Fruit fly (Drosophila melanogaster) whole organism, embryonic: ENCODE data around the gene Kap3.

Source experiments
- ATbp ChIP-seq: fragments of 200-800 bp; sonication (Bioruptor generic); optimal IDR thresholded peaks from 2 replicates; lab custom pipeline; 2017; ENCODE audit warnings: missing biosample characterization, mild to moderate bottlenecking, missing genetic modification characterization, missing genetic modification reagents
- Asciz ChIP-seq: fragments of 200-800 bp; sonication (Bioruptor generic); optimal IDR thresholded peaks from 2 replicates; lab custom pipeline; 2017; ENCODE audit warnings: missing biosample characterization, mild to moderate bottlenecking, missing genetic modification characterization, missing genetic modification reagents
- CG10274 ChIP-seq: fragments of 200-800 bp; sonication (Bioruptor generic); optimal IDR thresholded peaks from 3 replicates; lab custom pipeline; 2017; ENCODE audit warnings: missing biosample characterization, mild to moderate bottlenecking, missing genetic modification characterization
- CG12071 ChIP-seq: fragments of 200-800 bp; sonication (Bioruptor generic); optimal IDR thresholded peaks from 3 replicates; lab custom pipeline; 2018; ENCODE audit warnings: missing biosample characterization, mild to moderate bottlenecking, missing genetic modification characterization
- CG12104 ChIP-seq: fragments of 200-800 bp; sonication (Bioruptor generic); optimal IDR thresholded peaks from 3 replicates; lab custom pipeline; 2016; ENCODE audit warnings: missing biosample characterization, missing genetic modification characterization
- CG12236 ChIP-seq: fragments of 200-800 bp; sonication (Bioruptor generic); optimal IDR thresholded peaks from 2 replicates; lab custom pipeline; 2016; ENCODE audit warnings: missing biosample characterization, missing genetic modification characterization
- CG12659 ChIP-seq: fragments of 200-800 bp; sonication (Bioruptor generic); optimal IDR thresholded peaks from 3 replicates; lab custom pipeline; 2017; ENCODE audit warnings: mild to moderate bottlenecking, missing biosample characterization, missing genetic modification reagents, missing genetic modification characterization
- CG14014 ChIP-seq: fragments of 200-800 bp; sonication (Bioruptor generic); IDR thresholded peaks from 2 replicates; pipeline ENCODE4 v1.3.6; 2022; ENCODE audit warnings: missing biosample characterization, missing genetic modification characterization
- CG14441 ChIP-seq: fragments of 200-800 bp; sonication (Bioruptor generic); IDR thresholded peaks from 2 replicates; pipeline ENCODE4 v1.3.6; 2022; ENCODE audit warnings: missing biosample characterization, missing genetic modification characterization
- CG15011 ChIP-seq: fragments of 200-800 bp; sonication (Bioruptor generic); optimal IDR thresholded peaks from 3 replicates; lab custom pipeline; 2018; ENCODE audit warnings: missing biosample characterization, mild to moderate bottlenecking, missing genetic modification characterization
- CG15073 ChIP-seq: fragments of 200-800 bp; sonication (Bioruptor generic); optimal IDR thresholded peaks from 2 replicates; lab custom pipeline; 2016; ENCODE audit warnings: missing biosample characterization, missing genetic modification characterization
- CG16813 ChIP-seq: fragments of 200-800 bp; sonication (Bioruptor generic); IDR thresholded peaks from 3 replicates; pipeline ENCODE4 v1.3.6; 2022; ENCODE audit warnings: missing biosample characterization, missing genetic modification characterization; ENCODE audit not compliant: partially characterized antibody
- CG17359 ChIP-seq: fragments of 200-800 bp; sonication (Bioruptor generic); optimal IDR thresholded peaks from 3 replicates; lab custom pipeline; 2018; ENCODE audit warnings: missing biosample characterization, mild to moderate bottlenecking, missing genetic modification characterization, moderate library complexity
- CG2116 ChIP-seq: fragments of 200-800 bp; sonication (Bioruptor generic); optimal IDR thresholded peaks from 3 replicates; lab custom pipeline; 2018; ENCODE audit warnings: missing biosample characterization, mild to moderate bottlenecking, missing genetic modification characterization
- CG2889 ChIP-seq: fragments of 200-800 bp; sonication (Bioruptor generic); IDR thresholded peaks from 3 replicates; pipeline ENCODE4 v1.3.6; 2022; ENCODE audit warnings: missing biosample characterization, missing genetic modification characterization
- CG3065 ChIP-seq: fragments of 200-800 bp; sonication (Bioruptor generic); optimal IDR thresholded peaks from 2 replicates; lab custom pipeline; 2016; ENCODE audit warnings: missing biosample characterization, missing genetic modification characterization
- CG5180 ChIP-seq: fragments of 200-800 bp; sonication (Bioruptor generic); optimal IDR thresholded peaks from 3 replicates; lab custom pipeline; 2017; ENCODE audit warnings: missing biosample characterization, missing genetic modification characterization, mild to moderate bottlenecking, moderate library complexity, missing genetic modification reagents
- CG6683 ChIP-seq: fragments of 200-800 bp; sonication (Bioruptor generic); optimal IDR thresholded peaks from 2 replicates; lab custom pipeline; 2017; ENCODE audit warnings: missing biosample characterization, mild to moderate bottlenecking, missing genetic modification characterization, missing genetic modification reagents
- CG6689 ChIP-seq: fragments of 200-800 bp; sonication (Bioruptor generic); IDR thresholded peaks from 2 replicates; pipeline ENCODE4 v1.3.6; 2022; ENCODE audit warnings: missing biosample characterization, missing genetic modification characterization
- CG6765 ChIP-seq: fragments of 200-800 bp; sonication (Bioruptor generic); optimal IDR thresholded peaks from 3 replicates; lab custom pipeline; 2017; ENCODE audit warnings: missing biosample characterization, mild to moderate bottlenecking, missing genetic modification characterization
- CG7271 ChIP-seq: fragments of 200-800 bp; sonication (Bioruptor generic); optimal IDR thresholded peaks from 2 replicates; lab custom pipeline; 2018; ENCODE audit warnings: missing biosample characterization, mild to moderate bottlenecking, missing genetic modification characterization, moderate library complexity
- CG9215 ChIP-seq: fragments of 200-800 bp; sonication (Bioruptor generic); IDR thresholded peaks from 2 replicates; pipeline ENCODE4 v1.3.6; 2022; ENCODE audit warnings: missing biosample characterization, missing genetic modification characterization
- CrebB ChIP-seq: fragments of 200-800 bp; sonication (Bioruptor generic); optimal IDR thresholded peaks from 3 replicates; lab custom pipeline; 2018; ENCODE audit warnings: missing biosample characterization, mild to moderate bottlenecking, missing genetic modification characterization
- Dbx ChIP-seq: fragments of 200-800 bp; sonication (Bioruptor generic); IDR thresholded peaks from 3 replicates; pipeline ENCODE4 v1.3.6; 2022; ENCODE audit warnings: missing biosample characterization, missing genetic modification characterization
- E2f1 ChIP-seq: fragments of 200-800 bp; sonication (Bioruptor generic); IDR thresholded peaks from 2 replicates; pipeline ENCODE4 v1.3.6; 2022; ENCODE audit warnings: missing biosample characterization, missing genetic modification characterization
- Eip74EF ChIP-seq, 2 experiments: fragments of 200-800 bp in 1 of 2; fragments of >200 bp in 1 of 2; sonication (Bioruptor generic) in 1 of 2; optimal IDR thresholded peaks; 2 replicates each; lab custom pipeline; 2017 to 2019; ENCODE audit warnings: missing biosample characterization in 2 of 2, missing genetic modification characterization in 2 of 2, mild to moderate bottlenecking in 1 of 2, moderate library complexity in 1 of 2
- HLHmδ ChIP-seq: fragments of 200-800 bp; sonication (Bioruptor generic); optimal IDR thresholded peaks from 2 replicates; lab custom pipeline; 2018; ENCODE audit warnings: missing biosample characterization, mild to moderate bottlenecking, missing genetic modification characterization, moderate library complexity
- Hand ChIP-seq: fragments of 200-800 bp; sonication (Bioruptor generic); optimal IDR thresholded peaks from 2 replicates; lab custom pipeline; 2017; ENCODE audit warnings: mild to moderate bottlenecking, missing biosample characterization, missing genetic modification reagents, missing genetic modification characterization
- NFAT ChIP-seq: fragments of 200-800 bp; sonication (Bioruptor generic); IDR thresholded peaks from 2 replicates; pipeline ENCODE4 v1.3.6; 2022; ENCODE audit warnings: missing biosample characterization, missing genetic modification characterization
- Sin3A ChIP-seq: fragments of >200 bp; optimal IDR thresholded peaks from 2 replicates; lab custom pipeline; 2018
- Sry-β ChIP-seq: fragments of 200-800 bp; sonication (Bioruptor generic); optimal IDR thresholded peaks from 2 replicates; lab custom pipeline; 2018; ENCODE audit warnings: missing biosample characterization, mild to moderate bottlenecking, missing genetic modification characterization, moderate library complexity
- Trl ChIP-seq, 3 experiments: fragments of >200 bp in 2 of 3; fragments of 200-800 bp in 1 of 3; sonication (Bioruptor generic) in 1 of 3; optimal IDR thresholded peaks; 2 replicates in 1 of 3; 3 replicates in 2 of 3; lab custom pipeline; 2016 to 2017; ENCODE audit warnings: missing biosample characterization in 1 of 3, missing genetic modification characterization in 1 of 3
- br ChIP-seq: fragments of >200 bp; optimal IDR thresholded peaks from 2 replicates; lab custom pipeline; 2017
- cas ChIP-seq: fragments of 200-800 bp; sonication (Bioruptor generic); IDR thresholded peaks from 2 replicates; pipeline ENCODE4 v1.3.6; 2022; ENCODE audit warnings: missing biosample characterization, missing genetic modification characterization
- cato ChIP-seq: fragments of 200-800 bp; sonication (Bioruptor generic); optimal IDR thresholded peaks from 2 replicates; lab custom pipeline; 2016; ENCODE audit warnings: missing biosample characterization, missing genetic modification characterization, borderline replicate concordance
- dm ChIP-seq: fragments of 200-800 bp; sonication (Bioruptor generic); optimal IDR thresholded peaks from 3 replicates; lab custom pipeline; 2016; ENCODE audit warnings: missing biosample characterization, missing genetic modification characterization
- fd102C ChIP-seq: fragments of 200-800 bp; sonication (Bioruptor generic); optimal IDR thresholded peaks from 2 replicates; lab custom pipeline; 2018; ENCODE audit warnings: missing biosample characterization, mild to moderate bottlenecking, missing genetic modification characterization, moderate library complexity
- gce ChIP-seq: fragments of 200-800 bp; sonication (Bioruptor generic); IDR thresholded peaks from 3 replicates; pipeline ENCODE4 v1.3.6; 2022; ENCODE audit warnings: missing biosample characterization, missing genetic modification characterization
- gro ChIP-seq: fragments of 200-800 bp; sonication (Bioruptor generic); optimal IDR thresholded peaks from 2 replicates; lab custom pipeline; 2016; ENCODE audit warnings: missing biosample characterization, missing genetic modification characterization
- hth ChIP-seq: fragments of >200 bp; optimal IDR thresholded peaks from 2 replicates; lab custom pipeline; 2017; ENCODE audit warnings: inconsistent platforms
- klu ChIP-seq: fragments of 200-800 bp; sonication (Bioruptor generic); IDR thresholded peaks from 2 replicates; pipeline ENCODE4 v1.3.6; 2022; ENCODE audit warnings: missing biosample characterization, missing genetic modification characterization
- mam ChIP-seq: fragments of 200-800 bp; sonication (Bioruptor generic); optimal IDR thresholded peaks from 3 replicates; lab custom pipeline; 2016; ENCODE audit warnings: missing biosample characterization, missing genetic modification characterization
- mld ChIP-seq: fragments of 200-800 bp; sonication (Bioruptor generic); IDR thresholded peaks from 3 replicates; pipeline ENCODE4 v1.3.6; 2022; ENCODE audit warnings: missing biosample characterization, missing genetic modification characterization; ENCODE audit not compliant: partially characterized antibody
- pfk ChIP-seq: fragments of 200-800 bp; sonication (Bioruptor generic); optimal IDR thresholded peaks from 2 replicates; lab custom pipeline; 2018; ENCODE audit warnings: missing biosample characterization, mild to moderate bottlenecking, missing genetic modification characterization, moderate library complexity
- pita ChIP-seq: fragments of 200-800 bp; sonication (Bioruptor generic); optimal IDR thresholded peaks from 2 replicates; lab custom pipeline; 2017; ENCODE audit warnings: missing biosample characterization, mild to moderate bottlenecking, missing genetic modification characterization
- psq ChIP-seq: fragments of 200-800 bp; sonication (Bioruptor generic); optimal IDR thresholded peaks from 2 replicates; lab custom pipeline; 2017; ENCODE audit warnings: missing biosample characterization, missing genetic modification characterization
- sim ChIP-seq: fragments of 200-800 bp; sonication (Bioruptor generic); IDR thresholded peaks from 2 replicates; pipeline ENCODE4 v1.3.6; 2022; ENCODE audit warnings: missing biosample characterization, missing genetic modification characterization
- slp2 ChIP-seq: fragments of 200-800 bp; sonication (Bioruptor generic); optimal IDR thresholded peaks from 2 replicates; lab custom pipeline; 2016; ENCODE audit warnings: missing biosample characterization, missing genetic modification characterization
- sqz ChIP-seq: fragments of 200-800 bp; sonication (Bioruptor generic); optimal IDR thresholded peaks from 3 replicates; lab custom pipeline; 2018; ENCODE audit warnings: missing biosample characterization, mild to moderate bottlenecking, missing genetic modification characterization
- tup ChIP-seq: fragments of 200-800 bp; sonication (Bioruptor generic); optimal IDR thresholded peaks from 2 replicates; lab custom pipeline; 2016; ENCODE audit warnings: missing biosample characterization, mild to moderate bottlenecking, missing genetic modification characterization, moderate library complexity
- vnd ChIP-seq: fragments of 200-800 bp; sonication (Bioruptor generic); IDR thresholded peaks from 3 replicates; pipeline ENCODE4 v1.3.6; 2022; ENCODE audit warnings: missing biosample characterization, missing genetic modification characterization; ENCODE audit not compliant: partially characterized antibody

The Kap3 gene

dm6 chrX:11351351-11351750 is 11.5 kb upstream of the Kap3 start (continued):
- TF ChIP-seq psq, result peak; percentile 61
- TF ChIP-seq fd102C (GFP tag; lab: Kevin White, UChicago), result no peak
- TF ChIP-seq CrebB (tag; lab: Kevin White, UChicago), result peak; percentile 92
- no peak for TF ChIP-seq br (lab: Kevin White, UChicago)
- TF ChIP-seq klu (GFP tag; lab: Robert Waterston, UW), result peak; percentile 82
- peak; percentile 83 for TF ChIP-seq sim (GFP tag; lab: Robert Waterston, UW)
- peak; percentile 68 for TF ChIP-seq CG3065 (GFP tag; lab: Kevin White, UChicago)
- peak; percentile 75 for TF ChIP-seq CG15073
- peak; percentile 76 for TF ChIP-seq CG12236 (GFP tag; lab: Kevin White, UChicago)
- peak; percentile 92 for TF ChIP-seq Dbx (GFP tag; lab: Robert Waterston, UW)
- peak; percentile 96 for TF ChIP-seq CG14441 (GFP tag; lab: Robert Waterston, UW)
- peak; percentile 95 for TF ChIP-seq CG17359 (tag; lab: Kevin White, UChicago)
- TF ChIP-seq CG15011 (GFP tag; lab: Kevin White, UChicago), result peak; percentile 80
- peak; percentile 95 for TF ChIP-seq CG14014 (GFP tag; lab: Robert Waterston, UW)
- TF ChIP-seq NFAT, result peak; percentile 95
- no peak for TF ChIP-seq CG16813
- peak; percentile 78 for TF ChIP-seq Hand
- peak; percentile 81 for TF ChIP-seq CG12104
- TF ChIP-seq CG10274 (GFP tag; lab: Kevin White, UChicago), result peak; percentile 85
- no peak for TF ChIP-seq vnd (GFP tag; lab: Robert Waterston, UW)
- TF ChIP-seq sqz (GFP tag; lab: Kevin White, UChicago), result peak; percentile 54
- TF ChIP-seq hth, result no peak
- peak; percentile 96 for TF ChIP-seq CG12071 (GFP tag; lab: Kevin White, UChicago)
- TF ChIP-seq pfk (GFP tag; lab: Kevin White, UChicago), result no peak
- TF ChIP-seq HLHmδ (GFP tag; lab: Kevin White, UChicago), result peak; percentile 36
- peak; percentile 96 for TF ChIP-seq mam (GFP tag; lab: Kevin White, UChicago)
- peak; percentile 76 for TF ChIP-seq CG6683 (GFP tag; lab: Kevin White, UChicago)
- TF ChIP-seq E2f1 (GFP tag; lab: Robert Waterston, UW), result peak; percentile 96
- TF ChIP-seq pita (GFP tag; lab: Kevin White, UChicago), result no peak
- TF ChIP-seq Sry-β (GFP tag; lab: Kevin White, UChicago), result peak; percentile 38
- peak; percentile 93 for TF ChIP-seq ATbp
- peak; percentile 94 for TF ChIP-seq CG12659
- no peak for TF ChIP-seq mld
- TF ChIP-seq dm (GFP tag; lab: Kevin White, UChicago), result peak; percentile 84
- peak; percentile 86 for TF ChIP-seq gro (GFP tag; lab: Kevin White, UChicago)
- peak; percentile 85 for TF ChIP-seq slp2
- TF ChIP-seq Trl (optimal IDR thresholded peaks at IDR 0.05; lab: Kevin White, UChicago), result no peak
- TF ChIP-seq Trl (GFP tag; optimal IDR thresholded peaks at IDR 0.05; lab: Kevin White, UChicago), result peak; percentile 93
- peak; percentile 82 for TF ChIP-seq cato (GFP tag; lab: Kevin White, UChicago)
- peak; percentile 85 for TF ChIP-seq CG5180 (GFP tag; lab: Kevin White, UChicago)
- TF ChIP-seq CG9215 (GFP tag; lab: Robert Waterston, UW), result peak; percentile 87
- peak in 1 of 2 experiments; percentile 81 for TF ChIP-seq Eip74EF (GFP tag; optimal IDR thresholded peaks at IDR 0.05; lab: Kevin White, UChicago)
- TF ChIP-seq CG2889 (GFP tag; lab: Robert Waterston, UW), result peak; percentile 86
- TF ChIP-seq cas (GFP tag; lab: Robert Waterston, UW), result peak; percentile 83
- TF ChIP-seq CG6689 (GFP tag; lab: Robert Waterston, UW), result peak; percentile 94
- TF ChIP-seq gce, result peak; percentile 93
- TF ChIP-seq CG7271 (tag; lab: Kevin White, UChicago), result peak; percentile 54
- TF ChIP-seq Sin3A (lab: Kevin White, UChicago), result no peak
- TF ChIP-seq Asciz (GFP tag; lab: Kevin White, UChicago), result peak; percentile 86
- peak; percentile 78 for TF ChIP-seq tup (GFP tag; lab: Kevin White, UChicago)
- TF ChIP-seq CG6765 (GFP tag; lab: Kevin White, UChicago), result peak; percentile 78
- no peak for TF ChIP-seq CG2116 (GFP tag; lab: Kevin White, UChicago)
